Fruit fly (Drosophila melanogaster) whole organism, embryonic: ENCODE measurements around the gene Cyp303a1.

ENCODE experiments used
- Ada2b ChIP-seq: fragments of 200-800 bp; sonication (Bioruptor generic); IDR thresholded peaks from 2 replicates; pipeline ENCODE4 v1.3.6; 2022; ENCODE audit warnings: missing biosample characterization, missing genetic modification characterization
- BEAF-32 ChIP-seq: fragments of 200-800 bp; sonication (Bioruptor generic); optimal IDR thresholded peaks from 3 replicates; lab custom pipeline; 2017; ENCODE audit warnings: missing biosample characterization, missing genetic modification characterization, mild to moderate bottlenecking, moderate library complexity, missing genetic modification reagents
- Bdp1 ChIP-seq: fragments of 200-800 bp; sonication (Bioruptor generic); optimal IDR thresholded peaks from 3 replicates; lab custom pipeline; 2016; ENCODE audit warnings: missing biosample characterization, missing genetic modification characterization
- CG10209 ChIP-seq: fragments of 200-800 bp; sonication (Bioruptor generic); optimal IDR thresholded peaks from 3 replicates; lab custom pipeline; 2017; ENCODE audit warnings: missing biosample characterization, mild to moderate bottlenecking, missing genetic modification characterization, missing genetic modification reagents
- CG10565 ChIP-seq: fragments of 200-800 bp; sonication (Bioruptor generic); optimal IDR thresholded peaks from 3 replicates; lab custom pipeline; 2016; ENCODE audit warnings: missing biosample characterization, mild to moderate bottlenecking, missing genetic modification characterization
- CG11398 ChIP-seq: fragments of 200-800 bp; sonication (Bioruptor generic); optimal IDR thresholded peaks from 2 replicates; lab custom pipeline; 2016; ENCODE audit warnings: missing biosample characterization, missing genetic modification characterization
- CG11695 ChIP-seq: fragments of 200-800 bp; sonication (Bioruptor generic); IDR thresholded peaks from 3 replicates; pipeline ENCODE4 v1.3.6; 2022; ENCODE audit warnings: missing biosample characterization, missing genetic modification characterization
- CG12391 ChIP-seq: fragments of 200-800 bp; sonication (Bioruptor generic); optimal IDR thresholded peaks from 3 replicates; lab custom pipeline; 2018; ENCODE audit warnings: missing biosample characterization, mild to moderate bottlenecking, missing genetic modification characterization, moderate library complexity
- CG12744 ChIP-seq: fragments of 200-800 bp; sonication (Bioruptor generic); optimal IDR thresholded peaks from 2 replicates; lab custom pipeline; 2016; ENCODE audit warnings: missing biosample characterization, missing genetic modification characterization
- CG13287 ChIP-seq: fragments of 200-800 bp; sonication (Bioruptor generic); IDR thresholded peaks from 2 replicates; pipeline ENCODE4 v1.3.6; 2022; ENCODE audit warnings: missing biosample characterization, missing genetic modification characterization; ENCODE audit not compliant: partially characterized antibody
- CG13296 ChIP-seq: fragments of 200-800 bp; sonication (Bioruptor generic); optimal IDR thresholded peaks from 3 replicates; lab custom pipeline; 2018; ENCODE audit warnings: missing biosample characterization, mild to moderate bottlenecking, missing genetic modification characterization
- CG15011 ChIP-seq: fragments of 200-800 bp; sonication (Bioruptor generic); optimal IDR thresholded peaks from 3 replicates; lab custom pipeline; 2018; ENCODE audit warnings: missing biosample characterization, mild to moderate bottlenecking, missing genetic modification characterization
- CG15601 ChIP-seq: fragments of 200-800 bp; sonication (Bioruptor generic); optimal IDR thresholded peaks from 3 replicates; lab custom pipeline; 2019; ENCODE audit warnings: missing biosample characterization, mild to moderate bottlenecking, missing genetic modification characterization, moderate library complexity
- CG18262 ChIP-seq: fragments of 200-800 bp; optimal IDR thresholded peaks from 3 replicates; lab custom pipeline; 2019; ENCODE audit warnings: missing biosample characterization, mild to moderate bottlenecking, missing genetic modification characterization, moderate library complexity
- CG30403 ChIP-seq: fragments of 200-800 bp; sonication (Bioruptor generic); optimal IDR thresholded peaks from 3 replicates; lab custom pipeline; 2016; ENCODE audit warnings: missing biosample characterization, missing genetic modification characterization
- CG32767 ChIP-seq: fragments of 200-800 bp; sonication (Bioruptor generic); IDR thresholded peaks from 2 replicates; pipeline ENCODE4 v1.3.6; 2022; ENCODE audit warnings: missing biosample characterization, missing genetic modification characterization
- CG32772 ChIP-seq: fragments of 200-800 bp; sonication (Bioruptor generic); IDR thresholded peaks from 2 replicates; pipeline ENCODE4 v1.3.6; 2022; ENCODE audit warnings: missing biosample characterization, missing genetic modification characterization
- CG5245 ChIP-seq: fragments of 200-800 bp; sonication (Bioruptor generic); optimal IDR thresholded peaks from 3 replicates; lab custom pipeline; 2016; ENCODE audit warnings: missing biosample characterization, missing genetic modification characterization
- CG6272 ChIP-seq: fragments of 200-800 bp; sonication (Bioruptor generic); IDR thresholded peaks from 2 replicates; pipeline ENCODE4 v1.3.6; 2022; ENCODE audit warnings: missing biosample characterization, missing genetic modification characterization
- CG7372 ChIP-seq: fragments of 200-800 bp; sonication (Bioruptor generic); IDR thresholded peaks from 2 replicates; pipeline ENCODE4 v1.3.6; 2022; ENCODE audit warnings: missing biosample characterization, missing genetic modification characterization
- CG8281 ChIP-seq: fragments of 200-800 bp; sonication (Bioruptor generic); optimal IDR thresholded peaks from 2 replicates; lab custom pipeline; 2018; ENCODE audit warnings: missing biosample characterization, mild to moderate bottlenecking, missing genetic modification characterization, moderate library complexity
- CG8359 ChIP-seq: fragments of 200-800 bp; sonication (Bioruptor generic); optimal IDR thresholded peaks from 2 replicates; lab custom pipeline; 2017; ENCODE audit warnings: missing biosample characterization, mild to moderate bottlenecking, missing genetic modification characterization, borderline replicate concordance
- CG9727 ChIP-seq: fragments of 200-800 bp; sonication (Bioruptor generic); optimal IDR thresholded peaks from 3 replicates; lab custom pipeline; 2017; ENCODE audit warnings: missing biosample characterization, mild to moderate bottlenecking, missing genetic modification characterization
- CG9817 ChIP-seq: fragments of 200-800 bp; sonication (Bioruptor generic); optimal IDR thresholded peaks from 2 replicates; lab custom pipeline; 2018; ENCODE audit warnings: missing biosample characterization, mild to moderate bottlenecking, missing genetic modification characterization, moderate library complexity
- CTCF ChIP-seq: fragments of 200-800 bp; sonication (Bioruptor generic); optimal IDR thresholded peaks from 2 replicates; lab custom pipeline; 2017; ENCODE audit warnings: missing biosample characterization, mild to moderate bottlenecking, missing genetic modification characterization, moderate library complexity
- Chrac-16 ChIP-seq: fragments of 200-800 bp; sonication (Bioruptor generic); optimal IDR thresholded peaks from 3 replicates; lab custom pipeline; 2016; ENCODE audit warnings: missing biosample characterization, missing genetic modification characterization
- E2f1 ChIP-seq: fragments of 200-800 bp; sonication (Bioruptor generic); IDR thresholded peaks from 2 replicates; pipeline ENCODE4 v1.3.6; 2022; ENCODE audit warnings: missing biosample characterization, missing genetic modification characterization
- Hr39 ChIP-seq: fragments of >200 bp; optimal IDR thresholded peaks from 2 replicates; lab custom pipeline; 2017
- NC2β ChIP-seq: fragments of 200-800 bp; sonication (Bioruptor generic); optimal IDR thresholded peaks from 2 replicates; lab custom pipeline; 2016; ENCODE audit warnings: missing biosample characterization, missing genetic modification characterization
- Nf-YC ChIP-seq: fragments of 200-800 bp; optimal IDR thresholded peaks from 3 replicates; lab custom pipeline; 2019; ENCODE audit warnings: missing biosample characterization, mild to moderate bottlenecking, missing genetic modification characterization, moderate library complexity
- Opbp ChIP-seq: fragments of 200-800 bp; sonication (Bioruptor generic); IDR thresholded peaks from 3 replicates; pipeline ENCODE4 v1.3.6; 2022; ENCODE audit warnings: missing biosample characterization, missing genetic modification characterization; ENCODE audit not compliant: partially characterized antibody
- Sin3A ChIP-seq: fragments of >200 bp; optimal IDR thresholded peaks from 2 replicates; lab custom pipeline; 2018
- Spps ChIP-seq: fragments of 200-800 bp; sonication (Bioruptor generic); optimal IDR thresholded peaks from 2 replicates; lab custom pipeline; 2018; ENCODE audit warnings: missing biosample characterization, mild to moderate bottlenecking, missing genetic modification characterization
- Xrp1 ChIP-seq: fragments of 200-800 bp; sonication (Bioruptor generic); IDR thresholded peaks from 2 replicates; pipeline ENCODE4 v1.3.6; 2022; ENCODE audit warnings: missing biosample characterization, missing genetic modification characterization
- az2 ChIP-seq: fragments of 200-800 bp; sonication (Bioruptor generic); optimal IDR thresholded peaks from 3 replicates; lab custom pipeline; 2016; ENCODE audit warnings: missing biosample characterization, missing genetic modification characterization
- dpn ChIP-seq, 2 experiments: fragments of 200-800 bp; sonication (Bioruptor generic); optimal IDR thresholded peaks; 3 replicates each; lab custom pipeline; 2016; ENCODE audit warnings: missing biosample characterization in 2 of 2, missing genetic modification characterization in 2 of 2
- emc ChIP-seq: fragments of 200-800 bp; sonication (Bioruptor generic); optimal IDR thresholded peaks from 2 replicates; lab custom pipeline; 2016; ENCODE audit warnings: missing biosample characterization, missing genetic modification characterization
- ewg ChIP-seq: fragments of 200-800 bp; sonication (Bioruptor generic); optimal IDR thresholded peaks from 3 replicates; lab custom pipeline; 2017; ENCODE audit warnings: mild to moderate bottlenecking, missing biosample characterization, missing genetic modification reagents, missing genetic modification characterization
- fu2 ChIP-seq: fragments of 200-800 bp; sonication (Bioruptor generic); optimal IDR thresholded peaks from 2 replicates; lab custom pipeline; 2016; ENCODE audit warnings: missing biosample characterization, missing genetic modification characterization
- gfzf ChIP-seq: fragments of 200-800 bp; sonication (Bioruptor generic); optimal IDR thresholded peaks from 2 replicates; lab custom pipeline; 2016; ENCODE audit warnings: missing biosample characterization, mild to moderate bottlenecking, missing genetic modification characterization, moderate library complexity
- mam ChIP-seq: fragments of 200-800 bp; sonication (Bioruptor generic); optimal IDR thresholded peaks from 3 replicates; lab custom pipeline; 2016; ENCODE audit warnings: missing biosample characterization, missing genetic modification characterization
- mld ChIP-seq: fragments of 200-800 bp; sonication (Bioruptor generic); IDR thresholded peaks from 3 replicates; pipeline ENCODE4 v1.3.6; 2022; ENCODE audit warnings: missing biosample characterization, missing genetic modification characterization; ENCODE audit not compliant: partially characterized antibody
- nerfin-1 ChIP-seq: fragments of 200-800 bp; sonication (Bioruptor generic); optimal IDR thresholded peaks from 3 replicates; lab custom pipeline; 2019; ENCODE audit warnings: missing biosample characterization, mild to moderate bottlenecking, missing genetic modification characterization, moderate library complexity
- pan ChIP-seq, 4 experiments: fragments of >200 bp in 3 of 4; fragments of 200-800 bp in 1 of 4; sonication (Bioruptor generic) in 1 of 4; optimal IDR thresholded peaks in 3 of 4; IDR thresholded peaks in 1 of 4; 2 replicates each; pipeline versions ENCODE4 v1.3.6 to Lab custom; 2017 to 2022; ENCODE audit warnings: missing biosample characterization in 2 of 4, missing genetic modification characterization in 2 of 4, mixed read lengths in 1 of 4
- phol ChIP-seq: fragments of 200-800 bp; sonication (Bioruptor generic); optimal IDR thresholded peaks from 3 replicates; lab custom pipeline; 2018; ENCODE audit warnings: missing biosample characterization, mild to moderate bottlenecking, missing genetic modification characterization, moderate library complexity
- tio ChIP-seq: fragments of 200-800 bp; sonication (Bioruptor generic); optimal IDR thresholded peaks from 2 replicates; lab custom pipeline; 2017; ENCODE audit warnings: missing biosample characterization, missing genetic modification characterization, inconsistent platforms
- tll ChIP-seq, 2 experiments: fragments of 200-800 bp in 1 of 2; fragments of >200 bp in 1 of 2; sonication (Bioruptor generic) in 1 of 2; optimal IDR thresholded peaks; 2 replicates each; lab custom pipeline; 2017 to 2019; ENCODE audit warnings: missing biosample characterization in 2 of 2, missing genetic modification characterization in 2 of 2, mild to moderate bottlenecking in 1 of 2, moderate library complexity in 1 of 2
- trem ChIP-seq: fragments of 200-800 bp; optimal IDR thresholded peaks from 3 replicates; lab custom pipeline; 2019; ENCODE audit warnings: missing biosample characterization, mild to moderate bottlenecking, missing genetic modification characterization, moderate library complexity
- twi ChIP-seq: fragments of 200-800 bp; optimal IDR thresholded peaks from 2 replicates; lab custom pipeline; 2019; ENCODE audit warnings: missing biosample characterization, mild to moderate bottlenecking, missing genetic modification characterization, moderate library complexity
- zen2 ChIP-seq: fragments of 200-800 bp; sonication (Bioruptor generic); IDR thresholded peaks from 3 replicates; pipeline ENCODE4 v1.3.6; 2022; ENCODE audit warnings: missing biosample characterization, missing genetic modification characterization; ENCODE audit not compliant: partially characterized antibody
- zfh2 ChIP-seq: fragments of 200-800 bp; sonication (Bioruptor generic); optimal IDR thresholded peaks from 2 replicates; lab custom pipeline; 2016; ENCODE audit warnings: missing biosample characterization, missing genetic modification characterization

Cyp303a1 gene

DNA sequence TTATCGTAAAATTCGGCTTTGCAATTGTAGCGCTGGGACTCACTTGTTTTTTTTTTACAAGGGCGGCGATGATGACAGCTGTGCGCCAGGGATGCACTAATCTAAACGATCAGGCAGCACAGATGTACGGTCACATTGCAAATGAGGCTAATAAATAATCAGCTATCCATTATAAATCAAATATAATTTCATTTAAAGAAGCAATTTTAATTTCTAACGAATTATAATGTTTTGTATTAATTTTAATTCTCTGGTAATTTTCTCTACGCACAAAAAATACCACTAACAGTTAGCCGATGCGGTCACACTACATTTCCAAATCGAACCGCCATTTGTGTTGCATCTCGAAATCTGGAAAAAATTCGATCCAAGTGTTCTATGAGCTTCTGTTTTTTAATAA, 16.7 kb downstream of the Cyp303a1 start, which contains the start of the genes cni and fzy (continued):
- TF ChIP-seq Opbp (GFP tag; lab: Robert Waterston, UW) (no peak; the same call in 2 of the 3 replicates), twi (peak; percentile 12), CG32767 (GFP tag; lab: Robert Waterston, UW) (no peak), trem (tag; lab: Kevin White, UChicago) (peak; percentile 93), dpn (GFP tag; optimal IDR thresholded peaks at IDR 0.05; lab: Kevin White, UChicago) (peak in 1 of 2 experiments; percentile 48), CG6272 (GFP tag; lab: Robert Waterston, UW) (no peak), Nf-YC (tag; lab: Kevin White, UChicago) (peak; percentile 37), CG8281 (no peak), pan (optimal IDR thresholded peaks at IDR 0.05; lab: Kevin White, UChicago) (no peak), pan (GFP tag; optimal IDR thresholded peaks at IDR 0.05 in 1 of 2, IDR thresholded peaks at IDR 0.05 in 1 of 2) (no peak), mam (GFP tag; lab: Kevin White, UChicago) (no peak), CG10565 (GFP tag; lab: Kevin White, UChicago) (no peak), CG10209 (GFP tag; lab: Kevin White, UChicago) (peak; percentile 11), Bdp1 (GFP tag; lab: Kevin White, UChicago) (peak; percentile 21), gfzf (GFP tag; lab: Kevin White, UChicago) (peak; percentile 80), BEAF-32 (GFP tag; lab: Kevin White, UChicago) (peak; percentile 62), CG9727 (GFP tag; lab: Kevin White, UChicago) (peak; percentile 44), CG30403 (GFP tag; lab: Kevin White, UChicago) (peak; percentile 21), CG7372 (GFP tag; lab: Robert Waterston, UW) (no peak), CG18262 (tag; lab: Kevin White, UChicago) (peak; percentile 27), CG12391 (tag; lab: Kevin White, UChicago) (peak; percentile 74), Hr39 (no peak), az2 (GFP tag; lab: Kevin White, UChicago) (peak; percentile 12), CG13296 (no peak), mld (no peak), CG32772 (peak; percentile 79), Ada2b (0 out of 2 replicates have a peak, but pooled peaks have one; percentile 16), NC2β (GFP tag; lab: Kevin White, UChicago) (no peak), CG9817 (tag; lab: Kevin White, UChicago) (no peak), E2f1 (no peak), CG12744 (GFP tag; lab: Kevin White, UChicago) (no peak), nerfin-1 (tag; lab: Kevin White, UChicago) (no peak), CG5245 (peak; percentile 15), CG8359 (GFP tag; lab: Kevin White, UChicago) (no peak), CG15011 (no peak), Xrp1 (GFP tag; lab: Robert Waterston, UW) (peak; percentile 35; the same call in 1 of the 2 replicates), Spps (peak; percentile 6), Chrac-16 (peak; percentile 18), phol (tag; lab: Kevin White, UChicago) (peak; percentile 94), zen2 (no peak), CG13287 (GFP tag; lab: Robert Waterston, UW) (peak; percentile 49; the same call in 1 of the 2 replicates), emc (GFP tag; lab: Kevin White, UChicago) (no peak), tio (no peak), tll (GFP tag; optimal IDR thresholded peaks at IDR 0.05; lab: Kevin White, UChicago) (no peak), fu2 (peak; percentile 9), CG11695 (GFP tag; lab: Robert Waterston, UW) (no peak), zfh2 (peak; percentile 14), CTCF (GFP tag; lab: Kevin White, UChicago) (peak; percentile 42), ewg (GFP tag; lab: Kevin White, UChicago) (peak; percentile 7), CG15601 (tag; lab: Kevin White, UChicago) (peak; percentile 3), CG11398 (GFP tag; lab: Kevin White, UChicago) (no peak), Sin3A (lab: Kevin White, UChicago) (peak; percentile 86)
